Worm (Caenorhabditis elegans) whole organism, L4/young adult: ENCODE data around the gene T21B4.3.
"Not testable (repeated sequence)": the region's sequence is repeated elsewhere in the genome, so short reads cannot be mapped to it uniquely, and the experiment has no call there.

ENCODE experiments used
- W03F9.2 ChIP-seq: fragments of 150-350 bp; optimal IDR thresholded peaks from 2 replicates; lab custom pipeline; 2014; ENCODE audit warnings: missing biosample characterization, missing genetic modification characterization
- dao-5 ChIP-seq: sonication (generic microtip); optimal IDR thresholded peaks from 2 replicates; lab custom pipeline; 2016; ENCODE audit warnings: missing genotype, missing genetic modification characterization, moderate library complexity, missing compliant biosample characterization
- him-1 ChIP-seq: sonication (generic microtip); optimal IDR thresholded peaks from 2 replicates; lab custom pipeline; 2016; ENCODE audit warnings: missing genotype, missing genetic modification reagents, missing genetic modification characterization, missing compliant biosample characterization

Gene T21B4.3

ce11 chrII:12496981-12497380 is at the start of gene T21B4.3:
Gene T21B4.3, minus strand, starts transcription at chrII:12497081.
- TF ChIP-seq W03F9.2 (tag; lab: Kevin White, UChicago): no peak

ce11 chrII:12546413-12546812 is 49.5 kb upstream of the T21B4.3 start, which contains the start of the genes F49C5.5 and F49C5.10:
Gene F49C5.5, minus strand, starts transcription at chrII:12546513.
Gene F49C5.10, plus strand, starts transcription at chrII:12546756.
- no peak for TF ChIP-seq W03F9.2 (tag; lab: Kevin White, UChicago)
- no peak for TF ChIP-seq him-1 (tag; lab: Kevin White, UChicago)
- no peak for TF ChIP-seq dao-5 (tag; lab: Kevin White, UChicago)

- TF ChIP-seq dao-5 (tag; lab: Kevin White, UChicago) (no peak), him-1 (tag; lab: Kevin White, UChicago) (no peak), W03F9.2 (tag; lab: Kevin White, UChicago) (no peak)
Observed at ce11 chrII:12544533-12544932, 47.7 kb upstream of the T21B4.3 start, which contains the start of gene F49C5.9. Gene F49C5.9, minus strand, starts transcription at chrII:12544633.

ce11 chrII:12542594-12542997 is 45.7 kb upstream of the T21B4.3 start:
- TF ChIP-seq dao-5 (tag; lab: Kevin White, UChicago): no peak
- TF ChIP-seq W03F9.2 (tag; lab: Kevin White, UChicago): no peak

ce11 chrII:12541670-12542080 is 44.8 kb upstream of the T21B4.3 start:
- TF ChIP-seq dao-5 (tag; lab: Kevin White, UChicago): peak; percentile 64

ce11 chrII:12539395-12539794 is 42.5 kb upstream of the T21B4.3 start:
- no peak for TF ChIP-seq dao-5 (tag; lab: Kevin White, UChicago)
- TF ChIP-seq W03F9.2 (tag; lab: Kevin White, UChicago): no peak
- TF ChIP-seq him-1 (tag; lab: Kevin White, UChicago): no peak

DNA sequence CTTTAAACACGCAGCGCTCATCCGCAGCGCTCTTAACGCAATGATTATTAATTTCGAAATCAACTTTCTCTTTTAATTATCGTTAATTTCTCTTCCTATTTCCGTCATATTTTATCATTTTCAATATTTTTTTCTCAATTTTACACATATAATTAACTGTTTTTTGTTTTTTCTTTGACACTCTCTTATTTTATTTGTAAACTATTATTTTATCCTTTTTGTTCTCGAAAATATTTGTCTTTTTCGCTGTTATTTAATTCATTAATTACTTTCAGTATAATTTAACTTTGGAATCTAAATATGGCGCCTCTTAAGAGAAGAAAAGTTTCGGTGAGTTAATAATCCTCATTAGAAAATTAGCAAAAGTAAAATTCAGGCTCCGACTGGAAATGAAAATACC is 39.3 kb upstream of the T21B4.3 start, which contains the start of gene F49C5.3:
F49C5.3 (plus strand) TSS at position 301 of the 400 bp plus-strand sequence.
- TF ChIP-seq him-1, dao-5, W03F9.2 (tag; lab: Kevin White, UChicago): not testable (repeated sequence)

DNA sequence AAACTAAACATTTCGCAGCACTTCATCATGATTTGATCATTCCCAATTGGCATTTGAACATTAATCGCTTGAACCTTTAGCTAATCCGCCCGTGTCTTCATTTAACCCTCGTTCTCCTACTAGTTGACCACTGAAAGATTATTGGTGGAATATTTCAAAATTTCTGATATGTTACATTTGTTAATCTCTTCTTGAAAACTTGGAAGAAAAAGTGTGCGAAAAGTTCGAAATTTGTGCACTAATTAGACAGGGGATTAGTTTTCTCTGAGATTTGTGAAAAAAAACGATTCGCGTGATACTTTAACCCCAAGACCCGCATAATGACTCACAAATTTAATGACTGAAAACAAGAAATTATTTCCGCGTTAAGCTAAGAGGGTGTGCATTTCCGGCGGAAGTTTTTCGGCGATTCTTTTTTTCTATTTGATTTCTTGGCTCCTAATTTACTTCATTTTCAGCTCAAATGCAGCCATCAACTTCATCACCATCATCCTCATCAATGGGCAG is 38.5 kb upstream of the T21B4.3 start, which contains the start of gene nimk-1:
nimk-1 (plus strand) TSS at position 457 of the 507 bp plus-strand sequence.
- TF ChIP-seq him-1 (tag; lab: Kevin White, UChicago) (no peak), W03F9.2 (tag; lab: Kevin White, UChicago) (no peak), dao-5 (tag; lab: Kevin White, UChicago) (no peak)

DNA sequence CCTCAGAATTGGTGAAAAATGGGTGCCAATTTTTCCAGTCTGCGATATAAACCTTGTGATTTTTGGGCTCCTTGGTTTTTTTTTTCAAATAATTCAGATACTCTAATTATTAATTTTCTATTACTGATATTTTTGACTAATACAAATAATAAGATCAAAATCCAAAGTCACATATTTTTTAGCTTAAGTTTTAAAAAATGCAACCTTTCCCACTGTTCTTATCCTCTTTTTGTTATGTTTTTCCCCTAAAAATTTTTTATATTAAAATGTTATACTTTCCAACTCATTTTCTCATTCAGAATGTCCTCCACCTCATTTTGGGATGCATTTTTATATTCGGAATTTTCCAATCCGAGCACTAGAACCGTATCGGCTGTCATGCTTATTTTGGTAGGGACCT is 34.1 kb upstream of the T21B4.3 start, which contains the start of gene srx-120:
srx-120 (plus strand) TSS at position 301 of the 400 bp plus-strand sequence.
- no peak for TF ChIP-seq dao-5 (tag; lab: Kevin White, UChicago)
- TF ChIP-seq W03F9.2 (tag; lab: Kevin White, UChicago): no peak
- TF ChIP-seq him-1 (tag; lab: Kevin White, UChicago): no peak

- no peak for TF ChIP-seq him-1 (tag; lab: Kevin White, UChicago)
- TF ChIP-seq dao-5 (tag; lab: Kevin White, UChicago): no peak
- TF ChIP-seq W03F9.2 (tag; lab: Kevin White, UChicago): no peak
Observed at ce11 chrII:12527947-12528346, 31.1 kb upstream of the T21B4.3 start, which contains the start of gene srx-119. Gene srx-119, plus strand, starts transcription at chrII:12528247.

ce11 chrII:12525526-12525925 is 28.6 kb upstream of the T21B4.3 start, which contains the start of gene srx-118:
Gene srx-118, plus strand, starts transcription at chrII:12525826.
- TF ChIP-seq dao-5 (tag; lab: Kevin White, UChicago) (no peak), him-1 (tag; lab: Kevin White, UChicago) (no peak), W03F9.2 (tag; lab: Kevin White, UChicago) (no peak)

DNA sequence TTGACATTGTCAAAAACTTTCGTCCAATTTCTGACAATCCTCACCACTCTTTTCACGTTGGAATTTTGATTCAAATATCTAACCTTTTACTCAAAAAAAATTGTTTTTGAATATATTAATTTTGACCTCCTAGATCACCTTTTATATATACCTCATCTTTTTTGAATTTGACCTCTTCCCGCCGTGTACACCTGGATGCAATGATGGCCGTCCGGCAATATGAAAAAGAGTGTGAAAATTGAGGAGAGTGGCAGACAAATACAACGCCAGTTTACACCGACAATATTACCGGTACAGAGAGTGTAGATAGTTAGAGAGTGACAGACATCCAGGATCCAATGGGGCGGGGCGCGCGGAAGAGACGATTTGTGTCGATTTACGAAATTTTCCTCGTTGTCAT is 22.7 kb upstream of the T21B4.3 start, which contains the start of gene ceh-99:
ceh-99 (plus strand) TSS at position 366 of the 400 bp plus-strand sequence.
- TF ChIP-seq dao-5 (tag; lab: Kevin White, UChicago): no peak
- TF ChIP-seq him-1 (tag; lab: Kevin White, UChicago): no peak
- no peak for TF ChIP-seq W03F9.2 (tag; lab: Kevin White, UChicago)

DNA sequence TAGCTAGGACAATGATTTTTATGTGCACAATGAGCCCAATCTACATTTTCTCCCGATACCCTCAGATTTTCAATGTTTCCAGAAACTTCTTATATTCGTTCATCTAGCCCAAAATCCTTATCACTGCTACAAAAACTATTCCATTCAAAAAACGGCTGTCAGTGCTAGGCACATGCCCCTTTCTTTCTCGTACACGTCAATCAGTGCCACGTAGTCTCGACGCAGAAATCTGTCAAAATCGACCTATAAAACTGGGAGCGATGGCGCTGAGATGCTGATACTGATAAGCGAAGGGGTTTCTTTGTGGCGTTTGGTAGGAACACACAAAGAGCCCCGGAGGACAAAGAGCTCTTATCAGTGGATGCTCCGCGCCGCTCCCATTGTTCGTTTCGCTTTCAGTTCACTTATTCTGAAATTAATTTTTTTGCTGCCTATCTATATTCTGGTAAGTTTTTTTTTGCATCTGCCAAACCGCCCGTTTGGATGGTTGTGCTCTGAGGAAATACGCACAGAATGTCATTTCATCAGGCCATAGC is 22.0 kb upstream of the T21B4.3 start, which contains the start of gene srh-70:
srh-70 (minus strand) TSS at position 51 of the 536 bp plus-strand sequence.
- TF ChIP-seq him-1 (tag; lab: Kevin White, UChicago): no peak

DNA sequence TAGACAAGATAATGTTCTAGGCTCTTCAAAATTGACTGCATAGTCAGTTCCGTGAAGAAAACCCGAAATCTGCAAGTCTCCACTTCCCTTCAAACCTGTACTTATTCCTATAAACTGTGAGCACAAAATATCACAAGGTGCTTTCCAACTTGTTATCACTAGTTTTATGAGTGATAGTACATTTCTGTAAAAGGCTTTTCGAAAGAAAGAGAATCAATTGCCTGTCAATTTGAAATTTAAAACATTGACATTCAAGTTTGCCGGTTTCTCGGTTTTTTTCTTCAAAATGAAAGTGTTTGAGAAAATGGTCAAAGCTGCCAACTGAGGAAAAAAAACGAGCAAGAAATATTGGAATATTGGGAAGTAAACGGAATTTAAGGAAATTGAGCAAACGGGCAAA is 21.1 kb upstream of the T21B4.3 start:
- no peak for TF ChIP-seq W03F9.2 (tag; lab: Kevin White, UChicago)
- no peak for TF ChIP-seq him-1 (tag; lab: Kevin White, UChicago)
- no peak for TF ChIP-seq dao-5 (tag; lab: Kevin White, UChicago)
